Fruit fly (Drosophila melanogaster) whole organism, adult: ENCODE results near the gene CG43901.
A peak's percentile ranks its signal among the peaks of the same experiment; 100 is the strongest.

ENCODE experiments used
- CG11617 ChIP-seq: fragments of 200-800 bp; sonication (Bioruptor generic); optimal IDR thresholded peaks from 2 replicates; lab custom pipeline; 2017; ENCODE audit warnings: mild to moderate bottlenecking, missing biosample characterization, missing genetic modification reagents, missing genetic modification characterization
- CG12768 ChIP-seq: fragments of 200-800 bp; sonication (Bioruptor generic); optimal IDR thresholded peaks from 2 replicates; lab custom pipeline; 2017; ENCODE audit warnings: missing biosample characterization, missing genetic modification characterization, mild to moderate bottlenecking, moderate library complexity, missing genetic modification reagents
- CG14711 ChIP-seq: fragments of 200-800 bp; sonication (Bioruptor generic); optimal IDR thresholded peaks from 2 replicates; lab custom pipeline; 2018; ENCODE audit warnings: missing biosample characterization, mild to moderate bottlenecking, missing genetic modification characterization, moderate library complexity
- CG1620 ChIP-seq: fragments of 200-800 bp; sonication (Bioruptor generic); optimal IDR thresholded peaks from 2 replicates; lab custom pipeline; 2016; ENCODE audit warnings: missing biosample characterization, missing genetic modification characterization
- CG33017 ChIP-seq: fragments of 200-800 bp; sonication (Bioruptor generic); optimal IDR thresholded peaks from 2 replicates; lab custom pipeline; 2018; ENCODE audit warnings: missing biosample characterization, mild to moderate bottlenecking, missing genetic modification characterization, moderate library complexity
- CG5204 ChIP-seq: fragments of 200-800 bp; sonication (Bioruptor generic); optimal IDR thresholded peaks from 2 replicates; lab custom pipeline; 2016; ENCODE audit warnings: missing biosample characterization, missing genetic modification characterization
- CG7045 ChIP-seq: fragments of 200-800 bp; sonication (Bioruptor generic); optimal IDR thresholded peaks from 2 replicates; lab custom pipeline; 2017; ENCODE audit warnings: missing biosample characterization, mild to moderate bottlenecking, missing genetic modification characterization
- CG7101 ChIP-seq: fragments of 200-800 bp; sonication (Bioruptor generic); optimal IDR thresholded peaks from 2 replicates; lab custom pipeline; 2018; ENCODE audit warnings: missing biosample characterization, mild to moderate bottlenecking, missing genetic modification characterization, moderate library complexity
- Clk ChIP-seq: fragments of 200-800 bp; sonication (Bioruptor generic); optimal IDR thresholded peaks from 2 replicates; lab custom pipeline; 2017; ENCODE audit warnings: missing biosample characterization, missing genetic modification characterization
- Crg-1 ChIP-seq: fragments of 200-800 bp; sonication (Bioruptor generic); optimal IDR thresholded peaks from 2 replicates; lab custom pipeline; 2016; ENCODE audit warnings: missing biosample characterization, missing genetic modification characterization
- Hr96 ChIP-seq: fragments of 200-800 bp; sonication (Bioruptor generic); optimal IDR thresholded peaks from 2 replicates; lab custom pipeline; 2016; ENCODE audit warnings: missing biosample characterization, missing genetic modification characterization
- Mnt ChIP-seq: fragments of 200-800 bp; sonication (Bioruptor generic); optimal IDR thresholded peaks from 2 replicates; lab custom pipeline; 2016; ENCODE audit warnings: missing biosample characterization, mild to moderate bottlenecking, missing genetic modification characterization
- bab1 ChIP-seq: fragments of 200-800 bp; sonication (Bioruptor generic); optimal IDR thresholded peaks from 3 replicates; lab custom pipeline; 2019; ENCODE audit warnings: missing biosample characterization, mild to moderate bottlenecking, missing genetic modification characterization, moderate library complexity
- cic ChIP-seq: fragments of 200-800 bp; sonication (Bioruptor generic); optimal IDR thresholded peaks from 2 replicates; lab custom pipeline; 2017; ENCODE audit warnings: missing biosample characterization, mild to moderate bottlenecking, missing genetic modification characterization, moderate library complexity
- cnc ChIP-seq, 2 experiments: fragments of >200 bp; optimal IDR thresholded peaks; 2 replicates each; lab custom pipeline; 2017
- kay ChIP-seq: fragments of 200-800 bp; sonication (Bioruptor generic); peaks from one replicate; lab custom pipeline; 2016; ENCODE audit warnings: missing biosample characterization, missing genetic modification characterization, borderline replicate concordance
- ovo ChIP-seq: fragments of 200-800 bp; sonication (Bioruptor generic); optimal IDR thresholded peaks from 2 replicates; lab custom pipeline; 2016; ENCODE audit warnings: missing biosample characterization, missing genetic modification characterization
- pad ChIP-seq: fragments of 200-800 bp; sonication (Bioruptor generic); optimal IDR thresholded peaks from 3 replicates; lab custom pipeline; 2017; ENCODE audit warnings: missing biosample characterization, missing genetic modification characterization, mild to moderate bottlenecking, moderate library complexity, missing genetic modification reagents
- tj ChIP-seq: fragments of 200-800 bp; sonication (Bioruptor generic); optimal IDR thresholded peaks from 3 replicates; lab custom pipeline; 2017; ENCODE audit warnings: missing biosample characterization, mild to moderate bottlenecking, missing genetic modification characterization, moderate library complexity
- toe ChIP-seq: fragments of 200-800 bp; sonication (Bioruptor generic); optimal IDR thresholded peaks from 2 replicates; lab custom pipeline; 2016; ENCODE audit warnings: missing biosample characterization, missing genetic modification characterization

Gene CG43901

DNA sequence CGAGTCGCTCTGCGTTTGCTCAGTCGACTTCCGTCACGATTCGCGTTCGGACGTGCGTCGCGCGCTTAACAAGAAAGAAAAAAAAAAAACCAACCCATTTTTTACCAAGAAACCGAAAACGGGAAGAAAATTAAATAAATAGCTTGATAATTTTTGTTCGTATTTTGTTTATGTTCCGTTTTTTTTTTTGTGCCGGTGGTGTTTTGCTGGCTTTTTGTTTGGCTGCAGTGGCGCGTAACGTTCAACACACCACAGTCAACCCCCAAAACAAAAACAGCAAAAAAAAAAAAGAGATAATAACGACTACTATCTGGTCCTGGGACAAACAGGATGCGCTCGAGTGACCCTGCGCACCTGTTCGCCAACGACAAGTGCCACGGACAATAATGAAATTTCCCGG lies at the start of gene CG43901:
CG43901 (plus strand) TSS at position 301 of the 400 bp plus-strand sequence.
- no peak for TF ChIP-seq CG11617 (GFP tag; lab: Kevin White, UChicago)
- no peak for TF ChIP-seq bab1
- no peak for TF ChIP-seq CG14711 (tag; lab: Kevin White, UChicago)
- TF ChIP-seq cic = no peak
- no peak for TF ChIP-seq kay (GFP tag; lab: Kevin White, UChicago)
- TF ChIP-seq Clk (GFP tag; lab: Kevin White, UChicago) = no peak
- no peak for TF ChIP-seq pad (GFP tag; lab: Kevin White, UChicago)
- TF ChIP-seq Hr96 = no peak
- TF ChIP-seq CG7045 = no peak
- TF ChIP-seq Crg-1 (GFP tag; lab: Kevin White, UChicago) = no peak
- TF ChIP-seq CG7101 (tag; lab: Kevin White, UChicago) = no peak
- TF ChIP-seq CG1620 (GFP tag; lab: Kevin White, UChicago) = no peak
- TF ChIP-seq toe (GFP tag; lab: Kevin White, UChicago) = no peak
- TF ChIP-seq ovo (GFP tag; lab: Kevin White, UChicago) = no peak
- TF ChIP-seq cnc (optimal IDR thresholded peaks at IDR 0.05; lab: Kevin White, UChicago) = no peak

DNA sequence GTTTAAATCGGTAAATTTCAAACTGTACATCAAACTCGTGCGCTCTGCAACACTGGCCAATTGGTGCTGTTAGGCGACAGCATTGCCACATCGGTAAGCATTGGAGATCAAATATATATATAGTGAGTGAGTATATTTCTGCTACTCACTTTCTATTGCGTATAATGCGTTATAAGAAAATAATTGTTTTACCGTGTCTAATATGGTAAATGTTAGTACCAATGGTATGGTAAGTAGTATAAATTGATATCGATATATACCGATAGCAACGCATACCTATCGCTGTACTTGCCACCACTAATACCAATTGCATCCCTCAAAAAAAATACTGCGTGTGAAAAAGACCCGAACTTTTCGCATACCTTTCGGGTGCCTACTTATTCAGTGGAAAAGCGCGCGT lies 48.2 kb upstream of the CG43901 start, which contains the start of the genes sofe and CG2186:
sofe (minus strand) TSS at position 38 of the 400 bp plus-strand sequence.
CG2186 (plus strand) TSS at position 280 of the 400 bp plus-strand sequence.
- TF ChIP-seq Clk (GFP tag; lab: Kevin White, UChicago) = no peak
- TF ChIP-seq kay (GFP tag; lab: Kevin White, UChicago) = no peak
- TF ChIP-seq CG7045 = no peak
- peak; percentile 61 for TF ChIP-seq CG14711 (tag; lab: Kevin White, UChicago)
- TF ChIP-seq CG1620 (GFP tag; lab: Kevin White, UChicago) = peak; percentile 84
- TF ChIP-seq toe (GFP tag; lab: Kevin White, UChicago) = peak; percentile 75
- peak; percentile 43 for TF ChIP-seq pad (GFP tag; lab: Kevin White, UChicago)
- TF ChIP-seq cic = no peak
- TF ChIP-seq bab1 = peak; percentile 73
- TF ChIP-seq CG33017 (tag; lab: Kevin White, UChicago) = no peak
- peak; percentile 35 for TF ChIP-seq tj (GFP tag; lab: Kevin White, UChicago)
- TF ChIP-seq Crg-1 (GFP tag; lab: Kevin White, UChicago) = peak; percentile 60
- TF ChIP-seq Hr96 = no peak
- peak; percentile 77 for TF ChIP-seq CG7101 (tag; lab: Kevin White, UChicago)
- no peak for TF ChIP-seq CG5204 (GFP tag; lab: Kevin White, UChicago)
- peak; percentile 92 for TF ChIP-seq ovo (GFP tag; lab: Kevin White, UChicago)
- TF ChIP-seq CG11617 (GFP tag; lab: Kevin White, UChicago) = peak; percentile 5
- TF ChIP-seq CG12768 = no peak
- no peak for TF ChIP-seq cnc (optimal IDR thresholded peaks at IDR 0.05; lab: Kevin White, UChicago)
- peak; percentile 63 for TF ChIP-seq Mnt (GFP tag; lab: Kevin White, UChicago)

DNA sequence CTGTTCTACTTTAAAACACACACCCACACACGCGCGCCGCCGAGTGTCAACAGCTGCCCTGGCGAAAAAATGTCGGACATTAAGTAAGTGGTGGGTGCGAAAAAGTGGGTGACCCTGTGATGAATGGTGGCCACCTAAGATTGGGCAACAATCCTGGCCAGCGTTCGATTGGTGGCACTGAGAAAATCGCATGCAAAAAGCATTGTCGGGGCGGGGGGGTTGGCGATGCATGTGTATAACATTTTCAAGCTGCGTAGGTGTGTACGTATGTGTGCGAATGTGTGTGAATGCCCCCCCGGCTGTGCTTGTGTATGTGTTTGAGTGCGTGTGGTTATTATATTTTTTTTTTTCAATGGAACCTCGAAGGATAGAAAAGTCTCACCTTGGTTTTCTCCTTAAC lies 47.7 kb upstream of the CG43901 start:
- TF ChIP-seq CG12768 = no peak
- TF ChIP-seq CG1620 (GFP tag; lab: Kevin White, UChicago) = no peak
- TF ChIP-seq Mnt (GFP tag; lab: Kevin White, UChicago) = peak; percentile 62
- TF ChIP-seq CG14711 (tag; lab: Kevin White, UChicago) = no peak
- no peak for TF ChIP-seq CG7101 (tag; lab: Kevin White, UChicago)
- no peak for TF ChIP-seq bab1

DNA sequence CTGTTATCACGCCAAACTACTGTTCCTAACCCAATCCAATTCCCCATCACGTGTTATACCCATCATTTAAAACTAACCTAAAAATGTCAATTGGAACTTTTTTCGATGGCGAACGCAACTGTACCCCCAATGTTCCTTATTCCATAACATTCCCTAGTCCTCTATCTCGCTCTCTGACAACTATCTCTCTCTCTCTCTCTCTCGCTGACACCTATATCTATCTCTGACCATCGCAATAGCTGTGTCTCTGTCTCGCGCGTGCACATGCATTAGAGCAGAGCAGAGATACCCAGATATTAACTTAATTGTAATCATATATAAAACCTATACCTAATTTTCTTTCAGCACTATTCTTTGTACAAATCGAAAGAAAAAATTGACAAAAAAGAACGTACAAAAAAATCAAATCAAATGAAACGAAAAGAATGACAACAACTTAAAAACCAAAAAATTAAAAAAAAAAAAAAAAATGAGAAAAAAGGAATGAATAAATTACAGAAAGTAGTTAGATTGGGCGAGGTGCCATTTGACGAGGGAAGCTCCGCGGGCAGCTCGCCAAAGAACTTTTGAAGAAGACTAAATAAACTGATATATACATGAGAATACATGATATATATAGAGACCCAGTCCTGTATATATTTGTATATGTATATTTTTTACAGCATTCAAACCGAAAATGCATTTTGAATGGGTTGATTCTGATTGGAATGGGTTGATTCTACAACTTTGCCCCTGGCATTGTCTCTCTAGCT lies 39.8 kb upstream of the CG43901 start:
- no peak for TF ChIP-seq bab1
- TF ChIP-seq kay (GFP tag; lab: Kevin White, UChicago) = peak; percentile 78

dm6 chrX:10867692-10868091 lies 37.9 kb upstream of the CG43901 start:
- TF ChIP-seq tj (GFP tag; lab: Kevin White, UChicago) (no peak), CG11617 (GFP tag; lab: Kevin White, UChicago) (no peak), CG1620 (GFP tag; lab: Kevin White, UChicago) (no peak), Mnt (GFP tag; lab: Kevin White, UChicago) (no peak), CG12768 (no peak), CG14711 (tag; lab: Kevin White, UChicago) (no peak), toe (GFP tag; lab: Kevin White, UChicago) (no peak), cnc (optimal IDR thresholded peaks at IDR 0.05; lab: Kevin White, UChicago) (no peak), kay (GFP tag; lab: Kevin White, UChicago) (no peak), bab1 (no peak), CG33017 (tag; lab: Kevin White, UChicago) (no peak), Crg-1 (GFP tag; lab: Kevin White, UChicago) (no peak), CG7101 (tag; lab: Kevin White, UChicago) (no peak), ovo (GFP tag; lab: Kevin White, UChicago) (no peak), pad (GFP tag; lab: Kevin White, UChicago) (no peak), Hr96 (no peak), CG7045 (no peak), cic (no peak), CG5204 (GFP tag; lab: Kevin White, UChicago) (no peak), Clk (GFP tag; lab: Kevin White, UChicago) (no peak)

DNA sequence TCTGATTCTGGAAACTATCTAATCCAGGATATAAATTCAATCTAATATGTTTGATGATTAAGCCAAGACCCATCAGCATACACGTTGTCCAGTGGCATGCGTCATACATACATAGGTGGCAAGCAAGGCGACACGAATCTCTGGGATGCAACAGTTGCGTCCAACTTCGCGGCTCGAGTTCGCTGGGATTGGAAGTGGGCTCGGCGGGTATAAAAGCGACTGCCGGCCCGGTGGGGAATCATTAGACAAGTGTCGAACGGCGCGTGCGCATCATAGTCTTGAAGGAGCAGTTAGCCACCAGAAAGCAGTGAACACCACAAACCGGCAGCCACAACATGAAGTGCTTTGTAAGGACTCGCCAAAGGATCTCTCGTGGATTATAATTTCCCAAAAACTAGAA lies 36.5 kb upstream of the CG43901 start, which contains the start of gene CG2157:
CG2157 (plus strand) TSS at position 240 of the 400 bp plus-strand sequence.
- TF ChIP-seq CG33017 (tag; lab: Kevin White, UChicago) (no peak), Crg-1 (GFP tag; lab: Kevin White, UChicago) (no peak), Hr96 (no peak), CG11617 (GFP tag; lab: Kevin White, UChicago) (no peak), CG5204 (GFP tag; lab: Kevin White, UChicago) (no peak), CG1620 (GFP tag; lab: Kevin White, UChicago) (no peak), Mnt (GFP tag; lab: Kevin White, UChicago) (no peak), tj (GFP tag; lab: Kevin White, UChicago) (no peak), ovo (GFP tag; lab: Kevin White, UChicago) (no peak), CG12768 (no peak)
